Comparison of ENCODE assay signal across 3 fruit fly cellular contexts in genomic region chr2L:13042405-13042804, dm6.
TF ChIP-seq lines count a peak whose summit lies in the region.

No protein-coding gene starts in this region.

TF ChIP-seq in whole organism, prepupa, 60 proteins besides CTCF, POLR2A, EP300 and RAD21:
- TF ChIP-seq Eip78C (GFP tag; lab: Kevin White, UChicago) = peak; percentile 61
- no peak for TF ChIP-seq Ets21C (GFP tag; optimal IDR thresholded peaks at IDR 0.05; lab: Kevin White, UChicago)

TF ChIP-seq in whole organism, pupa, 21 proteins besides CTCF, POLR2A, EP300 and RAD21:
- TF ChIP-seq fd96Ca (GFP tag; IDR thresholded peaks at IDR 0.05; lab: Robert Waterston, UW) (0 out of 3 replicates have a peak, but pooled peaks have one; percentile 32), CG4496 (GFP tag; IDR thresholded peaks at IDR 0.05; lab: Robert Waterston, UW) (0 out of 3 replicates have a peak, but pooled peaks have one; percentile 32), CG8301 (tag; optimal IDR thresholded peaks at IDR 0.05; lab: Kevin White, UChicago) (no peak), D1 (tag; optimal IDR thresholded peaks at IDR 0.05; lab: Kevin White, UChicago) (no peak)

TF ChIP-seq in whole organism, wandering third instar larva, 38 proteins besides CTCF, POLR2A, EP300 and RAD21:
- TF ChIP-seq Dfd (GFP tag; optimal IDR thresholded peaks at IDR 0.05; lab: Kevin White, UChicago) (peak; percentile 63), brk (GFP tag; optimal IDR thresholded peaks at IDR 0.05; lab: Kevin White, UChicago) (no peak)
